Fruit fly (Drosophila melanogaster) whole organism, embryonic: Measurements from ENCODE around the gene CG10570.

Source experiments
- Asciz ChIP-seq: fragments of 200-800 bp; sonication (Bioruptor generic); optimal IDR thresholded peaks from 2 replicates; lab custom pipeline; 2017; ENCODE audit warnings: missing biosample characterization, mild to moderate bottlenecking, missing genetic modification characterization, missing genetic modification reagents
- B-H2 ChIP-seq: fragments of 200-800 bp; sonication (Bioruptor generic); optimal IDR thresholded peaks from 2 replicates; lab custom pipeline; 2018; ENCODE audit warnings: missing biosample characterization, mild to moderate bottlenecking, missing genetic modification characterization
- CG1024 ChIP-seq: fragments of 200-800 bp; sonication (Bioruptor generic); IDR thresholded peaks from 2 replicates; pipeline ENCODE4 v1.3.6; 2022; ENCODE audit warnings: missing biosample characterization, missing genetic modification characterization
- CG10654 ChIP-seq: fragments of 200-800 bp; sonication (Bioruptor generic); optimal IDR thresholded peaks from 2 replicates; lab custom pipeline; 2016; ENCODE audit warnings: missing biosample characterization, missing genetic modification characterization
- CG10979 ChIP-seq: fragments of 200-800 bp; sonication (Bioruptor generic); optimal IDR thresholded peaks from 2 replicates; lab custom pipeline; 2018; ENCODE audit warnings: missing biosample characterization, mild to moderate bottlenecking, missing genetic modification characterization, moderate library complexity
- CG11456 ChIP-seq: fragments of 200-800 bp; sonication (Bioruptor generic); IDR thresholded peaks from 3 replicates; pipeline ENCODE4 v1.3.6; 2022; ENCODE audit warnings: missing biosample characterization, missing genetic modification characterization
- CG12104 ChIP-seq: fragments of 200-800 bp; sonication (Bioruptor generic); optimal IDR thresholded peaks from 3 replicates; lab custom pipeline; 2016; ENCODE audit warnings: missing biosample characterization, missing genetic modification characterization
- CG14710 ChIP-seq: fragments of 200-800 bp; sonication (Bioruptor generic); optimal IDR thresholded peaks from 3 replicates; lab custom pipeline; 2019; ENCODE audit warnings: missing biosample characterization, mild to moderate bottlenecking, missing genetic modification characterization, moderate library complexity
- CG15269 ChIP-seq: fragments of 200-800 bp; sonication (Bioruptor generic); optimal IDR thresholded peaks from 2 replicates; lab custom pipeline; 2018; ENCODE audit warnings: missing biosample characterization, mild to moderate bottlenecking, missing genetic modification characterization, moderate library complexity
- CG15514 ChIP-seq: fragments of 200-800 bp; sonication (Bioruptor generic); optimal IDR thresholded peaks from 3 replicates; lab custom pipeline; 2017; ENCODE audit warnings: missing biosample characterization, missing genetic modification characterization, mild to moderate bottlenecking, moderate library complexity, missing genetic modification reagents
- CG1602 ChIP-seq: fragments of 200-800 bp; sonication (Bioruptor generic); optimal IDR thresholded peaks from 3 replicates; lab custom pipeline; 2016; ENCODE audit warnings: missing biosample characterization, missing genetic modification characterization
- CG18599 ChIP-seq: fragments of 200-800 bp; sonication (Bioruptor generic); optimal IDR thresholded peaks from 3 replicates; lab custom pipeline; 2017; ENCODE audit warnings: missing biosample characterization, missing genetic modification characterization, mild to moderate bottlenecking, moderate library complexity, missing genetic modification reagents
- CG2199 ChIP-seq: fragments of 200-800 bp; sonication (Bioruptor generic); IDR thresholded peaks from 3 replicates; pipeline ENCODE4 v1.3.6; 2022; ENCODE audit warnings: missing biosample characterization, missing genetic modification characterization
- CG2712 ChIP-seq: fragments of 200-800 bp; optimal IDR thresholded peaks from 3 replicates; lab custom pipeline; 2019; ENCODE audit warnings: missing biosample characterization, mild to moderate bottlenecking, missing genetic modification characterization, moderate library complexity
- CG32532 ChIP-seq: fragments of 200-800 bp; sonication (Bioruptor generic); IDR thresholded peaks from 2 replicates; pipeline ENCODE4 v1.3.6; 2022; ENCODE audit warnings: missing biosample characterization, missing genetic modification characterization
- CG3281 ChIP-seq: fragments of 200-800 bp; sonication (Bioruptor generic); optimal IDR thresholded peaks from 3 replicates; lab custom pipeline; 2017; ENCODE audit warnings: missing biosample characterization, mild to moderate bottlenecking, missing genetic modification characterization
- CG33213 ChIP-seq: fragments of 200-800 bp; sonication (Bioruptor generic); optimal IDR thresholded peaks from 3 replicates; lab custom pipeline; 2016; ENCODE audit warnings: missing biosample characterization, missing genetic modification characterization
- CG4282 ChIP-seq: fragments of 200-800 bp; sonication (Bioruptor generic); optimal IDR thresholded peaks from 2 replicates; lab custom pipeline; 2016; ENCODE audit warnings: missing biosample characterization, missing genetic modification characterization
- CG6654 ChIP-seq: fragments of 200-800 bp; sonication (Bioruptor generic); optimal IDR thresholded peaks from 2 replicates; lab custom pipeline; 2017; ENCODE audit warnings: missing biosample characterization, mild to moderate bottlenecking, missing genetic modification characterization
- CG6683 ChIP-seq: fragments of 200-800 bp; sonication (Bioruptor generic); optimal IDR thresholded peaks from 2 replicates; lab custom pipeline; 2017; ENCODE audit warnings: missing biosample characterization, mild to moderate bottlenecking, missing genetic modification characterization, missing genetic modification reagents
- CG6765 ChIP-seq: fragments of 200-800 bp; sonication (Bioruptor generic); optimal IDR thresholded peaks from 3 replicates; lab custom pipeline; 2017; ENCODE audit warnings: missing biosample characterization, mild to moderate bottlenecking, missing genetic modification characterization
- CG7556 ChIP-seq: fragments of 200-800 bp; sonication (Bioruptor generic); optimal IDR thresholded peaks from 2 replicates; lab custom pipeline; 2017; ENCODE audit warnings: missing biosample characterization, mild to moderate bottlenecking, missing genetic modification characterization
- CG7928 ChIP-seq: fragments of 200-800 bp; sonication (Bioruptor generic); optimal IDR thresholded peaks from 2 replicates; lab custom pipeline; 2017; ENCODE audit warnings: missing biosample characterization, mild to moderate bottlenecking, missing genetic modification characterization
- CG8089 ChIP-seq: fragments of 200-800 bp; sonication (Bioruptor generic); optimal IDR thresholded peaks from 3 replicates; lab custom pipeline; 2016; ENCODE audit warnings: missing biosample characterization, missing genetic modification characterization
- Dbx ChIP-seq: fragments of 200-800 bp; sonication (Bioruptor generic); IDR thresholded peaks from 3 replicates; pipeline ENCODE4 v1.3.6; 2022; ENCODE audit warnings: missing biosample characterization, missing genetic modification characterization
- Deaf1 ChIP-seq: fragments of 200-800 bp; optimal IDR thresholded peaks from 3 replicates; lab custom pipeline; 2019; ENCODE audit warnings: missing biosample characterization, mild to moderate bottlenecking, missing genetic modification characterization, moderate library complexity
- Dip3 ChIP-seq: fragments of 200-800 bp; sonication (Bioruptor generic); optimal IDR thresholded peaks from 3 replicates; lab custom pipeline; 2016; ENCODE audit warnings: missing biosample characterization, missing genetic modification characterization
- E2f1 ChIP-seq: fragments of 200-800 bp; sonication (Bioruptor generic); IDR thresholded peaks from 2 replicates; pipeline ENCODE4 v1.3.6; 2022; ENCODE audit warnings: missing biosample characterization, missing genetic modification characterization
- Opbp ChIP-seq: fragments of 200-800 bp; sonication (Bioruptor generic); IDR thresholded peaks from 3 replicates; pipeline ENCODE4 v1.3.6; 2022; ENCODE audit warnings: missing biosample characterization, missing genetic modification characterization; ENCODE audit not compliant: partially characterized antibody
- PHDP ChIP-seq: fragments of 200-800 bp; sonication (Bioruptor generic); optimal IDR thresholded peaks from 3 replicates; lab custom pipeline; 2018; ENCODE audit warnings: missing biosample characterization, mild to moderate bottlenecking, missing genetic modification characterization, moderate library complexity
- Stat92E ChIP-seq, 3 experiments: fragments of >200 bp in 2 of 3; fragments of 200-800 bp in 1 of 3; sonication (Bioruptor generic) in 1 of 3; optimal IDR thresholded peaks; 2 replicates each; lab custom pipeline; 2017 to 2019; ENCODE audit warnings: missing biosample characterization in 3 of 3, missing genetic modification characterization in 3 of 3, mild to moderate bottlenecking in 1 of 3, moderate library complexity in 1 of 3
- Usf ChIP-seq: fragments of 200-800 bp; sonication (Bioruptor generic); optimal IDR thresholded peaks from 2 replicates; lab custom pipeline; 2017; ENCODE audit warnings: missing genotype, missing biosample characterization, missing genetic modification characterization
- bbx ChIP-seq: fragments of 200-800 bp; sonication (Bioruptor generic); IDR thresholded peaks from 2 replicates; pipeline ENCODE4 v1.3.6; 2022; ENCODE audit warnings: missing biosample characterization, missing genetic modification characterization; ENCODE audit not compliant: partially characterized antibody
- chif ChIP-seq, 2 experiments: fragments of 200-800 bp; sonication (Bioruptor generic); optimal IDR thresholded peaks; 3 replicates each; lab custom pipeline; 2016; ENCODE audit warnings: missing biosample characterization in 2 of 2, missing genetic modification characterization in 2 of 2
- cwo ChIP-seq: fragments of 200-800 bp; sonication (Bioruptor generic); optimal IDR thresholded peaks from 3 replicates; lab custom pipeline; 2017; ENCODE audit warnings: missing biosample characterization, missing genetic modification characterization, mild to moderate bottlenecking, moderate library complexity, missing genetic modification reagents
- en ChIP-seq: fragments of 200-800 bp; sonication (Bioruptor generic); optimal IDR thresholded peaks from 2 replicates; lab custom pipeline; 2016; ENCODE audit warnings: missing biosample characterization, missing genetic modification characterization
- eve ChIP-seq, 2 experiments: fragments of >200 bp; optimal IDR thresholded peaks; 2 replicates each; lab custom pipeline; 2017; ENCODE audit warnings: missing biosample characterization in 2 of 2, missing genetic modification characterization in 2 of 2
- ewg ChIP-seq: fragments of 200-800 bp; sonication (Bioruptor generic); optimal IDR thresholded peaks from 3 replicates; lab custom pipeline; 2017; ENCODE audit warnings: mild to moderate bottlenecking, missing biosample characterization, missing genetic modification reagents, missing genetic modification characterization
- fu2 ChIP-seq: fragments of 200-800 bp; sonication (Bioruptor generic); optimal IDR thresholded peaks from 2 replicates; lab custom pipeline; 2016; ENCODE audit warnings: missing biosample characterization, missing genetic modification characterization
- gem ChIP-seq: fragments of 200-800 bp; sonication (Bioruptor generic); optimal IDR thresholded peaks from 2 replicates; lab custom pipeline; 2019; ENCODE audit warnings: missing biosample characterization, mild to moderate bottlenecking, missing genetic modification characterization, moderate library complexity
- h ChIP-seq: fragments of >200 bp; optimal IDR thresholded peaks from 2 replicates; lab custom pipeline; 2017
- insv ChIP-seq, 2 experiments: fragments of 200-800 bp; sonication (Bioruptor generic); optimal IDR thresholded peaks; 3 replicates each; lab custom pipeline; 2016 to 2018; ENCODE audit warnings: missing biosample characterization in 2 of 2, missing genetic modification characterization in 2 of 2
- jigr1 ChIP-seq: fragments of 200-800 bp; sonication (Bioruptor generic); IDR thresholded peaks from 3 replicates; pipeline ENCODE4 v1.3.6; 2022; ENCODE audit warnings: missing biosample characterization, missing genetic modification characterization
- jing ChIP-seq: fragments of 200-800 bp; sonication (Bioruptor generic); optimal IDR thresholded peaks from 2 replicates; lab custom pipeline; 2018; ENCODE audit warnings: missing biosample characterization, mild to moderate bottlenecking, missing genetic modification characterization
- mirr ChIP-seq: fragments of 200-800 bp; sonication (Bioruptor generic); optimal IDR thresholded peaks from 3 replicates; lab custom pipeline; 2018; ENCODE audit warnings: missing biosample characterization, mild to moderate bottlenecking, missing genetic modification characterization
- row ChIP-seq: fragments of 200-800 bp; sonication (Bioruptor generic); IDR thresholded peaks from 3 replicates; pipeline ENCODE4 v1.3.6; 2022; ENCODE audit warnings: missing biosample characterization, missing genetic modification characterization
- sens ChIP-seq: fragments of 200-800 bp; sonication (Bioruptor generic); peaks from one replicate; lab custom pipeline; 2016; ENCODE audit warnings: missing biosample characterization, missing genetic modification characterization
- sima ChIP-seq: fragments of 200-800 bp; sonication (Bioruptor generic); optimal IDR thresholded peaks from 2 replicates; lab custom pipeline; 2016; ENCODE audit warnings: missing biosample characterization, missing genetic modification characterization
- trh ChIP-seq: fragments of 200-800 bp; sonication (Bioruptor generic); optimal IDR thresholded peaks from 2 replicates; lab custom pipeline; 2016; ENCODE audit warnings: missing biosample characterization, missing genetic modification characterization
- zen ChIP-seq: fragments of 200-800 bp; sonication (Bioruptor generic); optimal IDR thresholded peaks from 3 replicates; lab custom pipeline; 2018; ENCODE audit warnings: missing biosample characterization, mild to moderate bottlenecking, missing genetic modification characterization, moderate library complexity

Gene CG10570

DNA sequence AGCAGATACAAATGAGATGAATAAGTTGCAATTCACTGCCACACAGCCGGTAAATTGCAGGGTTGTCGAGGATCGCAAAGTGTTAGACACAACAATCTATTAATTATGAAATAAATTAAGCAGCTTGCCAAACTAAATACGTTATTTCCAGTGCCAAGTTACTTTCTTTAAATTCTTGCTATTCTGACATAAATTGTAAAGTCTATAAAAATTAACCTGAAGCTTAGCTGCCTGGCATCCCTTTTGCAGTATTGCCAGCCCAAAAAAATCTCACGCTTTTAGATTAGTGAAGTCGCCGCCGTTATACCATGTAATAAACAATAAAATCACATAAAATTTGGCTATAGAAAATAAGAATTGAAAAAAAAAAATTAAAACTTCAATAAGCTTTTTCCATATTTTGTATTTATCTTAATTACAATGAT, 46.6 kb upstream of the CG10570 start (continued):
- peak; percentile 76 for TF ChIP-seq CG6683
- peak; percentile 80 for TF ChIP-seq cwo (GFP tag; lab: Kevin White, UChicago)
- no peak for TF ChIP-seq eve (GFP tag; optimal IDR thresholded peaks at IDR 0.05; lab: Kevin White, UChicago)
- peak; percentile 71 for TF ChIP-seq trh (GFP tag; lab: Kevin White, UChicago)
- peak; percentile 89 for TF ChIP-seq CG2199 (GFP tag; lab: Robert Waterston, UW)
- TF ChIP-seq CG15269 (tag; lab: Kevin White, UChicago), result peak; percentile 93
- no peak for TF ChIP-seq Stat92E (GFP tag; optimal IDR thresholded peaks at IDR 0.05; lab: Kevin White, UChicago)
- peak; percentile 88 for TF ChIP-seq Dbx
- TF ChIP-seq CG7928 (GFP tag; lab: Kevin White, UChicago), result peak; percentile 72
- TF ChIP-seq PHDP (tag; lab: Kevin White, UChicago), result peak; percentile 95
- TF ChIP-seq chif (GFP tag; optimal IDR thresholded peaks at IDR 0.05; lab: Kevin White, UChicago), result peak; percentile 87 to 93
- peak; percentile 81 for TF ChIP-seq CG1024 (GFP tag; lab: Robert Waterston, UW)
- TF ChIP-seq fu2 (GFP tag; lab: Kevin White, UChicago), result peak; percentile 82
- TF ChIP-seq h, result no peak
- peak; percentile 73 for TF ChIP-seq CG8089
- TF ChIP-seq CG10654 (GFP tag; lab: Kevin White, UChicago), result peak; percentile 84
- peak; percentile 81 for TF ChIP-seq mirr (GFP tag; lab: Kevin White, UChicago)
- TF ChIP-seq sens (GFP tag; lab: Kevin White, UChicago), result peak; percentile 97
- peak; percentile 86 for TF ChIP-seq E2f1 (GFP tag; lab: Robert Waterston, UW)
- peak; percentile 83 for TF ChIP-seq ewg (GFP tag; lab: Kevin White, UChicago)
- peak; percentile 92 for TF ChIP-seq B-H2 (GFP tag; lab: Kevin White, UChicago)
- TF ChIP-seq row (GFP tag; lab: Robert Waterston, UW), result peak; percentile 97
- TF ChIP-seq CG18599 (GFP tag; lab: Kevin White, UChicago), result peak; percentile 95
- TF ChIP-seq CG7556 (GFP tag; lab: Kevin White, UChicago), result peak; percentile 88
- TF ChIP-seq Opbp, result no peak
- TF ChIP-seq Usf (GFP tag; lab: Kevin White, UChicago), result peak; percentile 80
- peak; percentile 77 for TF ChIP-seq CG4282
- peak; percentile 79 for TF ChIP-seq CG6654 (GFP tag; lab: Kevin White, UChicago)
- TF ChIP-seq CG32532 (GFP tag; lab: Robert Waterston, UW), result peak; percentile 95
- peak; percentile 55; the same call in 2 of the 3 replicates for TF ChIP-seq jigr1 (GFP tag; lab: Robert Waterston, UW)
- peak; percentile 69 for TF ChIP-seq CG12104 (GFP tag; lab: Kevin White, UChicago)
- peak; percentile 92 for TF ChIP-seq CG11456 (GFP tag; lab: Robert Waterston, UW)
- TF ChIP-seq Deaf1, result peak; percentile 67
- peak; percentile 86 for TF ChIP-seq Asciz (GFP tag; lab: Kevin White, UChicago)
- TF ChIP-seq CG10979 (tag; lab: Kevin White, UChicago), result peak; percentile 87
- TF ChIP-seq CG2712, result peak; percentile 94
- peak; percentile 81 for TF ChIP-seq CG6765 (GFP tag; lab: Kevin White, UChicago)
- peak; percentile 89 for TF ChIP-seq CG15514 (GFP tag; lab: Kevin White, UChicago)
- TF ChIP-seq CG3281 (GFP tag; lab: Kevin White, UChicago), result peak; percentile 92
- TF ChIP-seq zen (tag; lab: Kevin White, UChicago), result peak; percentile 82
- TF ChIP-seq CG1602 (GFP tag; lab: Kevin White, UChicago), result peak; percentile 89
- TF ChIP-seq en (GFP tag; lab: Kevin White, UChicago), result peak; percentile 75
- peak; percentile 96 for TF ChIP-seq gem
- TF ChIP-seq insv (GFP tag; optimal IDR thresholded peaks at IDR 0.05; lab: Kevin White, UChicago), result peak in 1 of 2 experiments; percentile 49
- TF ChIP-seq sima, result peak; percentile 4
- peak; percentile 92 for TF ChIP-seq Dip3
- TF ChIP-seq bbx (GFP tag; lab: Robert Waterston, UW), result no peak
- peak; percentile 93 for TF ChIP-seq CG14710
- TF ChIP-seq jing (GFP tag; lab: Kevin White, UChicago), result peak; percentile 78
- TF ChIP-seq CG33213 (GFP tag; lab: Kevin White, UChicago), result peak; percentile 64
